Fruit fly (Drosophila melanogaster): ENCODE measurements around the gene repo.

repo gene

DNA sequence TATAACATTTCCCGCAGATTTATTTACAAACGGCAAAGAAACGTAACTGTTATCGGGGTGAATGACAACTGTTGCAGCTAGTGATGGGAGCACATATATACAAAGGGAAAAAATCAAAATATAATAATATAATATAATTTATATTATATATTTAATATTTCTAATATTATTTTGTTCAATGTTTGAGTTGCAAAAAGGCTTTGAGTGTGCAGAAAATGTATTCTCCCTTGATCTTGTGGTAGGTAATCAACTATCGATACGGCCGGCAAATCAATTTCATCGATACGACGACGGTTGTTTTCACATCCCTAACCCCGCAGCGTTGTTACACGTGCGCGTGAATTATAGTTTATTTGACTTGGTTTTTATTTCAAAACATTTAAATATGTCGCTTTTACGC, 12.6 kb upstream of the repo start, which contains the start of the genes mTerf5 and Non3 (continued):
- TF ChIP-seq otp (GFP tag; IDR thresholded peaks at IDR 0.05) (no peak), mld (GFP tag; IDR thresholded peaks at IDR 0.05; ENCODE audit: partially characterized antibody) (peak; percentile 68; the same call in 1 of the 3 replicates), CG32772 (GFP tag; IDR thresholded peaks at IDR 0.05) (0 out of 2 replicates have a peak, but pooled peaks have one; percentile 15), zfh2 (GFP tag; optimal IDR thresholded peaks at IDR 0.05) (peak; percentile 45), E2f1 (GFP tag; IDR thresholded peaks at IDR 0.05) (peak; percentile 11; the same call in 1 of the 2 replicates), HLH54F (GFP tag; optimal IDR thresholded peaks at IDR 0.05) (peak; percentile 33), CG6254 (GFP tag; optimal IDR thresholded peaks at IDR 0.05) (peak; percentile 43), schlank (tag; optimal IDR thresholded peaks at IDR 0.05) (no peak), Dfd (GFP tag; optimal IDR thresholded peaks at IDR 0.05) (no peak), CG7556 (GFP tag; optimal IDR thresholded peaks at IDR 0.05) (peak; percentile 20), Elba2 (GFP tag; optimal IDR thresholded peaks at IDR 0.05) (no peak), CG32532 (GFP tag; IDR thresholded peaks at IDR 0.05) (peak; percentile 49; the same call in 1 of the 2 replicates), lbe (GFP tag; optimal IDR thresholded peaks at IDR 0.05) (peak; percentile 51), Bgb (GFP tag; IDR thresholded peaks at IDR 0.05; ENCODE audit: partially characterized antibody) (peak; percentile 85), CG11504 (tag; optimal IDR thresholded peaks at IDR 0.05) (peak; percentile 69), dati (GFP tag; IDR thresholded peaks at IDR 0.05) (no peak), CG14860 (GFP tag; IDR thresholded peaks at IDR 0.05; ENCODE audit: partially characterized antibody) (peak; percentile 81), CG9609 (GFP tag; optimal IDR thresholded peaks at IDR 0.05) (no peak), Camta (GFP tag; optimal IDR thresholded peaks at IDR 0.05) (no peak), Hey (tag; optimal IDR thresholded peaks at IDR 0.05) (no peak), Ptx1 (GFP tag; IDR thresholded peaks at IDR 0.05) (peak; percentile 59), her (GFP tag; optimal IDR thresholded peaks at IDR 0.05) (no peak), Sox100B (GFP tag; optimal IDR thresholded peaks at IDR 0.05) (peak; percentile 5), emc (GFP tag; optimal IDR thresholded peaks at IDR 0.05) (no peak), CG17568 (GFP tag; optimal IDR thresholded peaks at IDR 0.05) (no peak), hbn (GFP tag; IDR thresholded peaks at IDR 0.05; ENCODE audit: partially characterized antibody) (peak; percentile 83), ken (GFP tag; IDR thresholded peaks at IDR 0.05) (peak; percentile 45; the same call in 1 of the 3 replicates), Doc3 (GFP tag; IDR thresholded peaks at IDR 0.05; ENCODE audit: partially characterized antibody) (peak; percentile 89), pnt (GFP tag; optimal IDR thresholded peaks at IDR 0.05) (no peak), dmrt11E (tag; optimal IDR thresholded peaks at IDR 0.05) (peak; percentile 65), CG11723 (GFP tag; optimal IDR thresholded peaks at IDR 0.05) (peak; percentile 21), Side (GFP tag; optimal IDR thresholded peaks at IDR 0.05) (no peak), Med (GFP tag) (peak; percentile 70), CG31388 (GFP tag; optimal IDR thresholded peaks at IDR 0.05) (peak; percentile 10), CG17385 (GFP tag; optimal IDR thresholded peaks at IDR 0.05) (peak; percentile 54), Neu2 (GFP tag; optimal IDR thresholded peaks at IDR 0.05; ENCODE audit: borderline replicate concordance) (no peak), CG9727 (GFP tag; optimal IDR thresholded peaks at IDR 0.05) (peak; percentile 60), CG4282 (GFP tag; optimal IDR thresholded peaks at IDR 0.05) (no peak), CG15479 (GFP tag; optimal IDR thresholded peaks at IDR 0.05) (no peak), Mrtf (GFP tag; IDR thresholded peaks at IDR 0.05) (no peak), CG33213 (GFP tag; optimal IDR thresholded peaks at IDR 0.05) (no peak), CG18476 (GFP tag; optimal IDR thresholded peaks at IDR 0.05) (peak; percentile 10), odd (GFP tag; optimal IDR thresholded peaks at IDR 0.05) (peak; percentile 33), Dip2 (GFP tag; IDR thresholded peaks at IDR 0.05) (no peak), unpg (GFP tag; optimal IDR thresholded peaks at IDR 0.05) (peak; percentile 69), seq (GFP tag; IDR thresholded peaks at IDR 0.05) (no peak), dysf (GFP tag; IDR thresholded peaks at IDR 0.05) (0 out of 3 replicates have a peak, but pooled peaks have one; percentile 36), ftz-f1 (GFP tag; optimal IDR thresholded peaks at IDR 0.05) (no peak), Lim3 (GFP tag; IDR thresholded peaks at IDR 0.05) (no peak), Ravus (GFP tag; IDR thresholded peaks at IDR 0.05) (no peak; the same call in 1 of the 2 replicates), ssp (GFP tag; IDR thresholded peaks at IDR 0.05) (no peak)
